Fruit fly (Drosophila melanogaster): Measurements from ENCODE around the gene croc.

The croc gene

dm6 chr3L:21496865-21497634 is 20.8 kb upstream of the croc start, which contains the start of gene Hr78 (continued):
- no peak for TF ChIP-seq Bdp1 (GFP tag; optimal IDR thresholded peaks at IDR 0.05)
- TF ChIP-seq Optix (GFP tag; IDR thresholded peaks at IDR 0.05), result peak; percentile 43; the same call in 1 of the 3 replicates
- no peak for TF ChIP-seq Tbp (GFP tag; optimal IDR thresholded peaks at IDR 0.05)
- TF ChIP-seq CG6683 (GFP tag; optimal IDR thresholded peaks at IDR 0.05), result peak; percentile 71
- TF ChIP-seq z (GFP tag; IDR thresholded peaks at IDR 0.05), result no peak
- peak; percentile 46 for TF ChIP-seq ewg (GFP tag; optimal IDR thresholded peaks at IDR 0.05)
- TF ChIP-seq D19B (GFP tag; optimal IDR thresholded peaks at IDR 0.05), result peak; percentile 69
- no peak for TF ChIP-seq pnt (GFP tag; optimal IDR thresholded peaks at IDR 0.05)
- TF ChIP-seq klu (GFP tag; IDR thresholded peaks at IDR 0.05), result no peak
- peak; percentile 28; the same call in 1 of the 2 replicates for TF ChIP-seq Lim3 (GFP tag; IDR thresholded peaks at IDR 0.05)
- TF ChIP-seq gfzf (GFP tag; optimal IDR thresholded peaks at IDR 0.05), result peak; percentile 88
- TF ChIP-seq sima (GFP tag; optimal IDR thresholded peaks at IDR 0.05), result no peak
- no peak for TF ChIP-seq Dad (GFP tag; optimal IDR thresholded peaks at IDR 0.05)
- peak; percentile 64 for TF ChIP-seq CG10321 (GFP tag; IDR thresholded peaks at IDR 0.05)
- no peak for TF ChIP-seq CG8944 (GFP tag; optimal IDR thresholded peaks at IDR 0.05)
- TF ChIP-seq CG2129 (GFP tag; IDR thresholded peaks at IDR 0.05; ENCODE audit: partially characterized antibody), result no peak
- TF ChIP-seq E2f2 (GFP tag; IDR thresholded peaks at IDR 0.05), result peak; percentile 44; the same call in 1 of the 2 replicates
- TF ChIP-seq tgo (GFP tag; IDR thresholded peaks at IDR 0.05), result peak; percentile 60; the same call in 2 of the 3 replicates
- no peak for TF ChIP-seq gro (GFP tag; optimal IDR thresholded peaks at IDR 0.05)
- TF ChIP-seq Usf (GFP tag; optimal IDR thresholded peaks at IDR 0.05), result peak; percentile 54
- TF ChIP-seq gsb-n (tag; optimal IDR thresholded peaks at IDR 0.05), result peak; percentile 79
- no peak for TF ChIP-seq HmgD (GFP tag; optimal IDR thresholded peaks at IDR 0.05)
- TF ChIP-seq ERR (GFP tag; optimal IDR thresholded peaks at IDR 0.05), result no peak
- TF ChIP-seq CG2875 (GFP tag; optimal IDR thresholded peaks at IDR 0.05), result peak; percentile 73
- TF ChIP-seq ac (GFP tag; optimal IDR thresholded peaks at IDR 0.05), result peak; percentile 43
- TF ChIP-seq CG8478 (optimal IDR thresholded peaks at IDR 0.05), result no peak
- peak in 1 of 3 experiments; percentile 40 for TF ChIP-seq Stat92E (GFP tag; optimal IDR thresholded peaks at IDR 0.05)
- TF ChIP-seq CG7556 (GFP tag; optimal IDR thresholded peaks at IDR 0.05), result peak; percentile 92
- peak in 1 of 2 experiments; percentile 71 for TF ChIP-seq dpn (GFP tag; optimal IDR thresholded peaks at IDR 0.05)
- no peak for TF ChIP-seq grn (GFP tag; optimal IDR thresholded peaks at IDR 0.05)
- TF ChIP-seq oc (tag; optimal IDR thresholded peaks at IDR 0.05), result no peak
- TF ChIP-seq Hmr (GFP tag; optimal IDR thresholded peaks at IDR 0.05), result peak; percentile 90
- peak; percentile 54; the same call in 1 of the 2 replicates for TF ChIP-seq Atf6 (GFP tag; IDR thresholded peaks at IDR 0.05)
- TF ChIP-seq CG30431 (GFP tag; optimal IDR thresholded peaks at IDR 0.05), result peak; percentile 63
- TF ChIP-seq so (GFP tag; IDR thresholded peaks at IDR 0.05), result 0 out of 3 replicates have a peak, but pooled peaks have one; percentile 54
- no peak for TF ChIP-seq CG1647 (GFP tag; optimal IDR thresholded peaks at IDR 0.05)
- 0 out of 3 replicates have a peak, but pooled peaks have one; percentile 48 for TF ChIP-seq gce (GFP tag; IDR thresholded peaks at IDR 0.05)
- peak; percentile 81 for TF ChIP-seq YL-1 (GFP tag; optimal IDR thresholded peaks at IDR 0.05)
- peak; percentile 91 for TF ChIP-seq lab (GFP tag; optimal IDR thresholded peaks at IDR 0.05)
- no peak for TF ChIP-seq Dll (GFP tag; IDR thresholded peaks at IDR 0.05; ENCODE audit: partially characterized antibody)
- TF ChIP-seq Chrac-16 (GFP tag; optimal IDR thresholded peaks at IDR 0.05), result peak; percentile 58
- TF ChIP-seq CG3281 (GFP tag; optimal IDR thresholded peaks at IDR 0.05), result peak; percentile 89
- peak; percentile 73 for TF ChIP-seq CG9817 (tag; optimal IDR thresholded peaks at IDR 0.05)
- no peak for TF ChIP-seq CG10959 (GFP tag; IDR thresholded peaks at IDR 0.05)
- TF ChIP-seq CG17802 (tag; optimal IDR thresholded peaks at IDR 0.05), result no peak
- TF ChIP-seq trh (GFP tag; optimal IDR thresholded peaks at IDR 0.05), result peak; percentile 16
- peak; percentile 35 for TF ChIP-seq CG33213 (GFP tag; optimal IDR thresholded peaks at IDR 0.05)
- peak; percentile 73 for TF ChIP-seq Dek (tag; optimal IDR thresholded peaks at IDR 0.05)
- peak; percentile 39 for TF ChIP-seq CG10366 (GFP tag; IDR thresholded peaks at IDR 0.05)
